Worm (Caenorhabditis elegans) whole organism, L4 larva: ENCODE results near the gene com-1.

Experiments used
- D1046.2 ChIP-seq: fragments of 200-800 bp; sonication (Bioruptor generic); IDR thresholded peaks from 2 replicates; pipeline ENCODE4 v1.3.6; 2022; ENCODE audit warnings: missing genetic modification characterization, missing compliant biosample characterization
- Y5F2A.4 ChIP-seq: fragments of 200-800 bp; sonication (Bioruptor generic); optimal IDR thresholded peaks from 2 replicates; lab custom pipeline; 2018; ENCODE audit warnings: mild to moderate bottlenecking, missing genetic modification characterization, missing compliant biosample characterization
- dmd-9 ChIP-seq: fragments of 200-800 bp; sonication (Bioruptor generic); IDR thresholded peaks from 2 replicates; pipeline ENCODE4 v1.3.6; 2022; ENCODE audit warnings: missing genetic modification reagents, missing genetic modification characterization, missing compliant biosample characterization
- fkh-10 ChIP-seq: fragments of 150-350 bp; optimal IDR thresholded peaks from 2 replicates; lab custom pipeline; 2014; ENCODE audit warnings: missing biosample characterization, missing genetic modification reagents, missing genetic modification characterization
- lir-3 ChIP-seq: sonication (generic microtip); optimal IDR thresholded peaks from 2 replicates; lab custom pipeline; 2016; ENCODE audit warnings: mild to moderate bottlenecking, missing genetic modification characterization, missing compliant biosample characterization
- mdl-1 ChIP-seq, 2 experiments: fragments of 150-350 bp in 1 of 2; sonication (generic microtip) in 1 of 2; optimal IDR thresholded peaks; 2 replicates each; lab custom pipeline; 2014 to 2017; ENCODE audit warnings: missing biosample characterization in 2 of 2, missing genetic modification characterization in 2 of 2
- mep-1 ChIP-seq: fragments of 150-350 bp; sonication (generic microtip); optimal IDR thresholded peaks from 3 replicates; lab custom pipeline; 2014; ENCODE audit warnings: missing biosample characterization, missing genetic modification characterization
- mxl-3 ChIP-seq: fragments of 200-800 bp; sonication (Bioruptor generic); optimal IDR thresholded peaks from 2 replicates; lab custom pipeline; 2018; ENCODE audit warnings: mild to moderate bottlenecking, missing genetic modification characterization, missing compliant biosample characterization

ce11 chrIII:10867086-10867485, 29.1 kb upstream of the com-1 start:
- TF ChIP-seq dmd-9 (GFP tag; lab: Robert Waterston, UW) (no peak), D1046.2 (no peak), lir-3 (tag; lab: Kevin White, UChicago) (no peak), mep-1 (no peak), fkh-10 (no peak), mxl-3 (no peak), mdl-1 (tag; optimal IDR thresholded peaks at IDR 0.05; lab: Kevin White, UChicago) (no peak), Y5F2A.4 (no peak)
